Fruit fly (Drosophila melanogaster) whole organism, embryonic: ENCODE results near the gene RpL4.

Experiments used
- CG10321 ChIP-seq: fragments of 200-800 bp; sonication (Bioruptor generic); IDR thresholded peaks from 2 replicates; pipeline ENCODE4 v1.3.6; 2022; ENCODE audit warnings: missing biosample characterization, missing genetic modification characterization
- CG10979 ChIP-seq: fragments of 200-800 bp; sonication (Bioruptor generic); optimal IDR thresholded peaks from 2 replicates; lab custom pipeline; 2018; ENCODE audit warnings: missing biosample characterization, mild to moderate bottlenecking, missing genetic modification characterization, moderate library complexity
- CG13894 ChIP-seq: fragments of 200-800 bp; sonication (Bioruptor generic); optimal IDR thresholded peaks from 3 replicates; lab custom pipeline; 2018; ENCODE audit warnings: missing biosample characterization, mild to moderate bottlenecking, missing genetic modification characterization, moderate library complexity
- CG15696 ChIP-seq: fragments of 200-800 bp; sonication (Bioruptor generic); optimal IDR thresholded peaks from 2 replicates; lab custom pipeline; 2019; ENCODE audit warnings: missing biosample characterization, mild to moderate bottlenecking, missing genetic modification characterization, moderate library complexity
- CG18476 ChIP-seq: fragments of 200-800 bp; sonication (Bioruptor generic); optimal IDR thresholded peaks from 2 replicates; lab custom pipeline; 2016; ENCODE audit warnings: missing biosample characterization, mild to moderate bottlenecking, missing genetic modification characterization
- CG2120 ChIP-seq: fragments of 200-800 bp; sonication (Bioruptor generic); optimal IDR thresholded peaks from 3 replicates; lab custom pipeline; 2016; ENCODE audit warnings: missing biosample characterization, missing genetic modification characterization
- CG2199 ChIP-seq: fragments of 200-800 bp; sonication (Bioruptor generic); IDR thresholded peaks from 3 replicates; pipeline ENCODE4 v1.3.6; 2022; ENCODE audit warnings: missing biosample characterization, missing genetic modification characterization
- CG32532 ChIP-seq: fragments of 200-800 bp; sonication (Bioruptor generic); IDR thresholded peaks from 2 replicates; pipeline ENCODE4 v1.3.6; 2022; ENCODE audit warnings: missing biosample characterization, missing genetic modification characterization
- CG33557 ChIP-seq: fragments of 200-800 bp; sonication (Bioruptor generic); optimal IDR thresholded peaks from 2 replicates; lab custom pipeline; 2019; ENCODE audit warnings: missing biosample characterization, mild to moderate bottlenecking, missing genetic modification characterization, moderate library complexity
- CG4328 ChIP-seq: fragments of 200-800 bp; sonication (Bioruptor generic); optimal IDR thresholded peaks from 3 replicates; lab custom pipeline; 2017; ENCODE audit warnings: missing biosample characterization, missing genetic modification reagents, missing genetic modification characterization
- CG43689 ChIP-seq: fragments of 200-800 bp; sonication (Bioruptor generic); IDR thresholded peaks from 2 replicates; pipeline ENCODE4 v1.3.6; 2022; ENCODE audit warnings: missing biosample characterization, missing genetic modification characterization
- CG7745 ChIP-seq: fragments of 200-800 bp; sonication (Bioruptor generic); optimal IDR thresholded peaks from 2 replicates; lab custom pipeline; 2018; ENCODE audit warnings: missing biosample characterization, mild to moderate bottlenecking, missing genetic modification characterization, moderate library complexity
- CG7786 ChIP-seq: fragments of 200-800 bp; sonication (Bioruptor generic); optimal IDR thresholded peaks from 2 replicates; lab custom pipeline; 2016; ENCODE audit warnings: missing biosample characterization, missing genetic modification characterization
- CG8089 ChIP-seq: fragments of 200-800 bp; sonication (Bioruptor generic); optimal IDR thresholded peaks from 3 replicates; lab custom pipeline; 2016; ENCODE audit warnings: missing biosample characterization, missing genetic modification characterization
- CG8359 ChIP-seq: fragments of 200-800 bp; sonication (Bioruptor generic); optimal IDR thresholded peaks from 2 replicates; lab custom pipeline; 2017; ENCODE audit warnings: missing biosample characterization, mild to moderate bottlenecking, missing genetic modification characterization, borderline replicate concordance
- CG8924 ChIP-seq: fragments of 200-800 bp; optimal IDR thresholded peaks from 3 replicates; lab custom pipeline; 2019; ENCODE audit warnings: missing biosample characterization, mild to moderate bottlenecking, missing genetic modification characterization, moderate library complexity
- CG9797 ChIP-seq: fragments of 200-800 bp; sonication (Bioruptor generic); optimal IDR thresholded peaks from 3 replicates; lab custom pipeline; 2018; ENCODE audit warnings: missing biosample characterization, mild to moderate bottlenecking, missing genetic modification characterization
- CG9817 ChIP-seq: fragments of 200-800 bp; sonication (Bioruptor generic); optimal IDR thresholded peaks from 2 replicates; lab custom pipeline; 2018; ENCODE audit warnings: missing biosample characterization, mild to moderate bottlenecking, missing genetic modification characterization, moderate library complexity
- CG9876 ChIP-seq: fragments of 200-800 bp; sonication (Bioruptor generic); optimal IDR thresholded peaks from 2 replicates; lab custom pipeline; 2016; ENCODE audit warnings: missing biosample characterization, missing genetic modification characterization
- E2f1 ChIP-seq: fragments of 200-800 bp; sonication (Bioruptor generic); IDR thresholded peaks from 2 replicates; pipeline ENCODE4 v1.3.6; 2022; ENCODE audit warnings: missing biosample characterization, missing genetic modification characterization
- ERR ChIP-seq: fragments of 200-800 bp; sonication (Bioruptor generic); optimal IDR thresholded peaks from 2 replicates; lab custom pipeline; 2016; ENCODE audit warnings: missing biosample characterization, missing genetic modification characterization
- Fer2 ChIP-seq: fragments of 200-800 bp; sonication (Bioruptor generic); optimal IDR thresholded peaks from 2 replicates; lab custom pipeline; 2018; ENCODE audit warnings: missing biosample characterization, mild to moderate bottlenecking, missing genetic modification characterization, moderate library complexity
- H2.0 ChIP-seq: fragments of 200-800 bp; sonication (Bioruptor generic); IDR thresholded peaks from 2 replicates; pipeline ENCODE4 v1.3.6; 2022; ENCODE audit warnings: missing biosample characterization, missing genetic modification characterization
- Hey ChIP-seq: fragments of 200-800 bp; sonication (Bioruptor generic); optimal IDR thresholded peaks from 3 replicates; lab custom pipeline; 2018; ENCODE audit warnings: missing biosample characterization, mild to moderate bottlenecking, missing genetic modification characterization
- HmgD ChIP-seq: fragments of 200-800 bp; sonication (Bioruptor generic); optimal IDR thresholded peaks from 3 replicates; lab custom pipeline; 2016; ENCODE audit warnings: missing biosample characterization, missing genetic modification characterization
- Hr3 ChIP-seq: fragments of 200-800 bp; sonication (Bioruptor generic); optimal IDR thresholded peaks from 3 replicates; lab custom pipeline; 2016; ENCODE audit warnings: missing biosample characterization, missing genetic modification characterization
- Hr39 ChIP-seq: fragments of >200 bp; optimal IDR thresholded peaks from 2 replicates; lab custom pipeline; 2017
- Kr ChIP-seq: fragments of 200-800 bp; sonication (Bioruptor generic); optimal IDR thresholded peaks from 2 replicates; lab custom pipeline; 2017; ENCODE audit warnings: missing biosample characterization, mild to moderate bottlenecking, missing genetic modification characterization
- Max ChIP-seq: fragments of 200-800 bp; sonication (Bioruptor generic); optimal IDR thresholded peaks from 2 replicates; lab custom pipeline; 2016; ENCODE audit warnings: missing biosample characterization, mild to moderate bottlenecking, missing genetic modification characterization
- Sry-β ChIP-seq: fragments of 200-800 bp; sonication (Bioruptor generic); optimal IDR thresholded peaks from 2 replicates; lab custom pipeline; 2018; ENCODE audit warnings: missing biosample characterization, mild to moderate bottlenecking, missing genetic modification characterization, moderate library complexity
- TFAM ChIP-seq: fragments of 200-800 bp; sonication (Bioruptor generic); optimal IDR thresholded peaks from 2 replicates; lab custom pipeline; 2017; ENCODE audit warnings: missing biosample characterization, missing genetic modification characterization, inconsistent platforms
- Tbp ChIP-seq: fragments of >200 bp; optimal IDR thresholded peaks from 2 replicates; lab custom pipeline; 2018; ENCODE audit warnings: missing biosample characterization, missing genetic modification characterization
- ac ChIP-seq: fragments of 200-800 bp; sonication (Bioruptor generic); optimal IDR thresholded peaks from 3 replicates; lab custom pipeline; 2017; ENCODE audit warnings: missing biosample characterization, mild to moderate bottlenecking, missing genetic modification characterization
- ap ChIP-seq: fragments of 200-800 bp; sonication (Bioruptor generic); IDR thresholded peaks from 2 replicates; pipeline ENCODE4 v1.3.6; 2022; ENCODE audit warnings: missing biosample characterization, missing genetic modification characterization
- btn ChIP-seq: fragments of 200-800 bp; sonication (Bioruptor generic); optimal IDR thresholded peaks from 2 replicates; lab custom pipeline; 2016; ENCODE audit warnings: missing biosample characterization, missing genetic modification characterization
- cad ChIP-seq: fragments of >200 bp; optimal IDR thresholded peaks from 2 replicates; lab custom pipeline; 2017; ENCODE audit warnings: missing biosample characterization, missing genetic modification characterization
- cas ChIP-seq: fragments of 200-800 bp; sonication (Bioruptor generic); IDR thresholded peaks from 2 replicates; pipeline ENCODE4 v1.3.6; 2022; ENCODE audit warnings: missing biosample characterization, missing genetic modification characterization
- cg ChIP-seq: fragments of 200-800 bp; sonication (Bioruptor generic); optimal IDR thresholded peaks from 3 replicates; lab custom pipeline; 2019; ENCODE audit warnings: missing biosample characterization, mild to moderate bottlenecking, missing genetic modification characterization, moderate library complexity
- disco-r ChIP-seq: fragments of 200-800 bp; sonication (Bioruptor generic); optimal IDR thresholded peaks from 2 replicates; lab custom pipeline; 2016; ENCODE audit warnings: missing biosample characterization, missing genetic modification characterization
- emc ChIP-seq: fragments of 200-800 bp; sonication (Bioruptor generic); optimal IDR thresholded peaks from 2 replicates; lab custom pipeline; 2016; ENCODE audit warnings: missing biosample characterization, missing genetic modification characterization
- fd102C ChIP-seq: fragments of 200-800 bp; sonication (Bioruptor generic); optimal IDR thresholded peaks from 2 replicates; lab custom pipeline; 2018; ENCODE audit warnings: missing biosample characterization, mild to moderate bottlenecking, missing genetic modification characterization, moderate library complexity
- insv ChIP-seq, 2 experiments: fragments of 200-800 bp; sonication (Bioruptor generic); optimal IDR thresholded peaks; 3 replicates each; lab custom pipeline; 2016 to 2018; ENCODE audit warnings: missing biosample characterization in 2 of 2, missing genetic modification characterization in 2 of 2
- jigr1 ChIP-seq: fragments of 200-800 bp; sonication (Bioruptor generic); IDR thresholded peaks from 3 replicates; pipeline ENCODE4 v1.3.6; 2022; ENCODE audit warnings: missing biosample characterization, missing genetic modification characterization
- lbe ChIP-seq: fragments of 200-800 bp; sonication (Bioruptor generic); optimal IDR thresholded peaks from 2 replicates; lab custom pipeline; 2016; ENCODE audit warnings: missing biosample characterization, mild to moderate bottlenecking, missing genetic modification characterization
- pan ChIP-seq, 4 experiments: fragments of >200 bp in 3 of 4; fragments of 200-800 bp in 1 of 4; sonication (Bioruptor generic) in 1 of 4; optimal IDR thresholded peaks in 3 of 4; IDR thresholded peaks in 1 of 4; 2 replicates each; pipeline versions ENCODE4 v1.3.6 to Lab custom; 2017 to 2022; ENCODE audit warnings: missing biosample characterization in 2 of 4, missing genetic modification characterization in 2 of 4, mixed read lengths in 1 of 4
- sima ChIP-seq: fragments of 200-800 bp; sonication (Bioruptor generic); optimal IDR thresholded peaks from 2 replicates; lab custom pipeline; 2016; ENCODE audit warnings: missing biosample characterization, missing genetic modification characterization
- ttk ChIP-seq: fragments of 200-800 bp; sonication (Bioruptor generic); IDR thresholded peaks from 2 replicates; pipeline ENCODE4 v2.1.2; 2022; ENCODE audit warnings: missing biosample characterization, missing genetic modification characterization
- tup ChIP-seq: fragments of 200-800 bp; sonication (Bioruptor generic); optimal IDR thresholded peaks from 2 replicates; lab custom pipeline; 2016; ENCODE audit warnings: missing biosample characterization, mild to moderate bottlenecking, missing genetic modification characterization, moderate library complexity
- wdn ChIP-seq: fragments of 200-800 bp; sonication (Bioruptor generic); IDR thresholded peaks from 2 replicates; pipeline ENCODE4 v1.3.6; 2022; ENCODE audit warnings: missing biosample characterization, missing genetic modification characterization
- zfh2 ChIP-seq: fragments of 200-800 bp; sonication (Bioruptor generic); optimal IDR thresholded peaks from 2 replicates; lab custom pipeline; 2016; ENCODE audit warnings: missing biosample characterization, missing genetic modification characterization

The RpL4 gene

dm6 chr3R:27916355-27917019 is 6.1 kb upstream of the RpL4 start, which contains the start of the genes CG5003 and mRpS22 (continued):
- TF ChIP-seq TFAM (GFP tag; lab: Kevin White, UChicago) (no peak), CG10979 (tag; lab: Kevin White, UChicago) (peak; percentile 40), CG9876 (GFP tag; lab: Kevin White, UChicago) (peak; percentile 28), CG8359 (GFP tag; lab: Kevin White, UChicago) (no peak), CG33557 (GFP tag; lab: Kevin White, UChicago) (peak; percentile 38), Tbp (GFP tag; lab: Kevin White, UChicago) (no peak), sima (GFP tag; lab: Kevin White, UChicago) (peak; percentile 6), emc (GFP tag; lab: Kevin White, UChicago) (no peak), CG10321 (no peak), CG8089 (GFP tag; lab: Kevin White, UChicago) (no peak), CG7745 (tag; lab: Kevin White, UChicago) (no peak), jigr1 (GFP tag; lab: Robert Waterston, UW) (no peak), CG18476 (GFP tag; lab: Kevin White, UChicago) (peak; percentile 57), CG8924 (tag; lab: Kevin White, UChicago) (peak; percentile 73), CG4328 (GFP tag; lab: Kevin White, UChicago) (peak; percentile 58), cg (GFP tag; lab: Kevin White, UChicago) (no peak), CG9817 (peak; percentile 69), btn (GFP tag; lab: Kevin White, UChicago) (no peak), pan (optimal IDR thresholded peaks at IDR 0.05; lab: Kevin White, UChicago) (no peak), pan (GFP tag; optimal IDR thresholded peaks at IDR 0.05 in 1 of 2, IDR thresholded peaks at IDR 0.05 in 1 of 2) (peak in 1 of 2 experiments; percentile 59), CG13894 (tag; lab: Kevin White, UChicago) (peak; percentile 24), Hr39 (lab: Kevin White, UChicago) (no peak), Kr (GFP tag; lab: Kevin White, UChicago) (no peak), Hr3 (peak; percentile 64), HmgD (GFP tag; lab: Kevin White, UChicago) (no peak), cad (GFP tag; lab: Kevin White, UChicago) (no peak), ac (no peak), tup (GFP tag; lab: Kevin White, UChicago) (no peak), Sry-β (peak; percentile 81), Max (peak; percentile 63), ERR (GFP tag; lab: Kevin White, UChicago) (no peak), CG43689 (GFP tag; lab: Robert Waterston, UW) (no peak), Fer2 (peak; percentile 63), fd102C (GFP tag; lab: Kevin White, UChicago) (no peak), insv (GFP tag; optimal IDR thresholded peaks at IDR 0.05; lab: Kevin White, UChicago) (peak in 1 of 2 experiments; percentile 22), CG2199 (GFP tag; lab: Robert Waterston, UW) (no peak), CG2120 (GFP tag; lab: Kevin White, UChicago) (peak; percentile 59), H2.0 (GFP tag; lab: Robert Waterston, UW) (peak; percentile 28), CG15696 (tag; lab: Kevin White, UChicago) (peak; percentile 58), disco-r (GFP tag; lab: Kevin White, UChicago) (no peak), ap (GFP tag; lab: Robert Waterston, UW) (0 out of 2 replicates have a peak, but pooled peaks have one; percentile 10), ttk (0 out of 2 replicates have a peak, but pooled peaks have one; percentile 5), Hey (tag; lab: Kevin White, UChicago) (no peak), lbe (GFP tag; lab: Kevin White, UChicago) (peak; percentile 29), zfh2 (GFP tag; lab: Kevin White, UChicago) (peak; percentile 44), CG9797 (GFP tag; lab: Kevin White, UChicago) (peak; percentile 62), CG7786 (GFP tag; lab: Kevin White, UChicago) (no peak), E2f1 (GFP tag; lab: Robert Waterston, UW) (no peak), cas (GFP tag; lab: Robert Waterston, UW) (0 out of 2 replicates have a peak, but pooled peaks have one; percentile 8), wdn (GFP tag; lab: Robert Waterston, UW) (0 out of 2 replicates have a peak, but pooled peaks have one; percentile 6), CG32532 (GFP tag; lab: Robert Waterston, UW) (peak; percentile 52)
